Comparison of ENCODE assay signal across 1 fruit fly cellular context in the genomic region with DNA sequence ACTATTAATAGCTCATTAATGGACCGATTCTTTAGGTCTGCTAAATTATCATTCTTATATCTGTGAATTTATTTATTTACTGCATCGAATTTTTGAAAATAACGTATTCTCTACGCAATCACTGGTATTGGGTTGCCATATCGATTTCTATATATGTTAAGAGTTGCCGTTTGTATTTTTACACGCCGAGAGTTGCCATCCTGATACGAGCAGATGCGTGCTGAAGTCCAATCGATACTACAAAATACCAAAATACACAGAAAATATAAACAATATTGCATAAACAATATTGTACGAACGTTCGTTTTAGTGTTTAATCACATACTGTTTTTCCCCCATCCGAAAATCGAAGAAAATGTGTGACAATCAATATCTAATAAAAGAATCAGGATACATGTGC.
TF ChIP-seq lines count a peak whose summit lies in the region.

A gene (plus strand): TSS at position 227 of the 400 bp plus-strand sequence.

TF ChIP-seq in whole organism, embryonic, 481 proteins besides CTCF, POLR2A, EP300 and RAD21 (continued from another document):
- peak; percentile 31 for TF ChIP-seq CG2712 (tag; optimal IDR thresholded peaks at IDR 0.05; lab: Kevin White, UChicago)
- no peak for TF ChIP-seq fd64A (GFP tag; optimal IDR thresholded peaks at IDR 0.05; lab: Kevin White, UChicago)
- no peak for TF ChIP-seq dimm (GFP tag; IDR thresholded peaks at IDR 0.05; lab: Robert Waterston, UW)
- peak; percentile 73 for TF ChIP-seq CG12659 (GFP tag; optimal IDR thresholded peaks at IDR 0.05; lab: Kevin White, UChicago)
- TF ChIP-seq Abd-B (GFP tag; optimal IDR thresholded peaks at IDR 0.05; lab: Kevin White, UChicago): no peak
- peak; percentile 8 for TF ChIP-seq nmo (GFP tag; optimal IDR thresholded peaks at IDR 0.05; lab: Kevin White, UChicago)
- TF ChIP-seq BEAF-32 (GFP tag; optimal IDR thresholded peaks at IDR 0.05; lab: Kevin White, UChicago): peak; percentile 53
- TF ChIP-seq bbx (GFP tag; IDR thresholded peaks at IDR 0.05; lab: Robert Waterston, UW; ENCODE audit: partially characterized antibody): peak; percentile 32; the same call in 1 of the 2 replicates
- peak; percentile 9 for TF ChIP-seq CG15601 (tag; optimal IDR thresholded peaks at IDR 0.05; lab: Kevin White, UChicago)
- no peak for TF ChIP-seq CG1792 (GFP tag; optimal IDR thresholded peaks at IDR 0.05; lab: Kevin White, UChicago)
- TF ChIP-seq CG15514 (GFP tag; optimal IDR thresholded peaks at IDR 0.05; lab: Kevin White, UChicago): peak; percentile 72
- TF ChIP-seq Ravus (GFP tag; IDR thresholded peaks at IDR 0.05; lab: Robert Waterston, UW): no peak
- TF ChIP-seq CG12391 (tag; optimal IDR thresholded peaks at IDR 0.05; lab: Kevin White, UChicago): peak; percentile 36
- no peak for TF ChIP-seq E2f1 (GFP tag; IDR thresholded peaks at IDR 0.05; lab: Robert Waterston, UW)
- TF ChIP-seq pzg (GFP tag; optimal IDR thresholded peaks at IDR 0.05; lab: Kevin White, UChicago): peak; percentile 89
- peak; percentile 38 for TF ChIP-seq pita (GFP tag; optimal IDR thresholded peaks at IDR 0.05; lab: Kevin White, UChicago)
- peak; percentile 41; the same call in 1 of the 2 replicates for TF ChIP-seq amos (GFP tag; IDR thresholded peaks at IDR 0.05; lab: Robert Waterston, UW; ENCODE audit: partially characterized antibody)
- TF ChIP-seq stwl (tag; optimal IDR thresholded peaks at IDR 0.05; lab: Kevin White, UChicago): peak; percentile 84
- no peak for TF ChIP-seq CG10366 (GFP tag; IDR thresholded peaks at IDR 0.05; lab: Robert Waterston, UW)
- TF ChIP-seq sens (GFP tag; lab: Kevin White, UChicago): peak; percentile 76
- TF ChIP-seq zen (tag; optimal IDR thresholded peaks at IDR 0.05; lab: Kevin White, UChicago): peak; percentile 12
- TF ChIP-seq CG2116 (GFP tag; optimal IDR thresholded peaks at IDR 0.05; lab: Kevin White, UChicago): peak; percentile 67
- TF ChIP-seq insv (GFP tag; optimal IDR thresholded peaks at IDR 0.05; lab: Kevin White, UChicago): peak in 1 of 2 experiments; percentile 24
- peak; percentile 63 for TF ChIP-seq Dp (GFP tag; optimal IDR thresholded peaks at IDR 0.05; lab: Kevin White, UChicago)
- TF ChIP-seq CG15011 (GFP tag; optimal IDR thresholded peaks at IDR 0.05; lab: Kevin White, UChicago): no peak
- no peak for TF ChIP-seq CG4730 (GFP tag; IDR thresholded peaks at IDR 0.05; lab: Robert Waterston, UW)
- peak; percentile 41 for TF ChIP-seq Nf-YC (tag; optimal IDR thresholded peaks at IDR 0.05; lab: Kevin White, UChicago)
- peak; percentile 76 for TF ChIP-seq CG3995 (GFP tag; optimal IDR thresholded peaks at IDR 0.05; lab: Kevin White, UChicago)
- peak; percentile 81 for TF ChIP-seq CG8924 (tag; optimal IDR thresholded peaks at IDR 0.05; lab: Kevin White, UChicago)
- no peak for TF ChIP-seq CG18262 (tag; optimal IDR thresholded peaks at IDR 0.05; lab: Kevin White, UChicago)
- TF ChIP-seq CG3163 (GFP tag; optimal IDR thresholded peaks at IDR 0.05; lab: Kevin White, UChicago): peak; percentile 17
- peak; percentile 29 for TF ChIP-seq gro (GFP tag; optimal IDR thresholded peaks at IDR 0.05; lab: Kevin White, UChicago)
- no peak for TF ChIP-seq trh (GFP tag; optimal IDR thresholded peaks at IDR 0.05; lab: Kevin White, UChicago)
- peak; percentile 82 for TF ChIP-seq CG2199 (GFP tag; IDR thresholded peaks at IDR 0.05; lab: Robert Waterston, UW)
- no peak for TF ChIP-seq CG1233 (GFP tag; optimal IDR thresholded peaks at IDR 0.05; lab: Kevin White, UChicago)
- TF ChIP-seq Nf-YB (GFP tag; optimal IDR thresholded peaks at IDR 0.05; lab: Kevin White, UChicago): peak; percentile 14
- no peak for TF ChIP-seq CG30020 (tag; optimal IDR thresholded peaks at IDR 0.05; lab: Kevin White, UChicago)
- peak; percentile 89 for TF ChIP-seq Ets65A (GFP tag; lab: Kevin White, UChicago)
- peak; percentile 69 for TF ChIP-seq nom (GFP tag; optimal IDR thresholded peaks at IDR 0.05; lab: Kevin White, UChicago)
- no peak for TF ChIP-seq Mes4 (GFP tag; optimal IDR thresholded peaks at IDR 0.05; lab: Kevin White, UChicago)
- peak; percentile 27; the same call in 1 of the 2 replicates for TF ChIP-seq Bgb (GFP tag; IDR thresholded peaks at IDR 0.05; lab: Robert Waterston, UW; ENCODE audit: partially characterized antibody)
- TF ChIP-seq NC2β (GFP tag; optimal IDR thresholded peaks at IDR 0.05; lab: Kevin White, UChicago): peak; percentile 20
- TF ChIP-seq CG17186 (GFP tag; optimal IDR thresholded peaks at IDR 0.05; lab: Kevin White, UChicago): peak; percentile 41
- TF ChIP-seq CrebB (tag; optimal IDR thresholded peaks at IDR 0.05; lab: Kevin White, UChicago): no peak
- TF ChIP-seq sna (GFP tag; IDR thresholded peaks at IDR 0.05; lab: Robert Waterston, UW; ENCODE audit: partially characterized antibody): peak; percentile 49
- peak; percentile 1 for TF ChIP-seq CG17359 (tag; optimal IDR thresholded peaks at IDR 0.05; lab: Kevin White, UChicago)
- TF ChIP-seq CG17829 (tag; optimal IDR thresholded peaks at IDR 0.05; lab: Kevin White, UChicago): peak; percentile 25
- no peak for TF ChIP-seq az2 (GFP tag; optimal IDR thresholded peaks at IDR 0.05; lab: Kevin White, UChicago)
- TF ChIP-seq gfzf (GFP tag; optimal IDR thresholded peaks at IDR 0.05; lab: Kevin White, UChicago): peak; percentile 55
- peak; percentile 88 for TF ChIP-seq onecut (GFP tag; IDR thresholded peaks at IDR 0.05; lab: Robert Waterston, UW)
- TF ChIP-seq CG2120 (GFP tag; optimal IDR thresholded peaks at IDR 0.05; lab: Kevin White, UChicago): peak; percentile 33
- TF ChIP-seq Fer3 (tag; optimal IDR thresholded peaks at IDR 0.05; lab: Kevin White, UChicago): peak; percentile 17
- peak; percentile 45 for TF ChIP-seq CG16813 (GFP tag; IDR thresholded peaks at IDR 0.05; lab: Robert Waterston, UW; ENCODE audit: partially characterized antibody)
- no peak for TF ChIP-seq fd3F (GFP tag; optimal IDR thresholded peaks at IDR 0.05; lab: Kevin White, UChicago)
- peak; percentile 5 for TF ChIP-seq CG13624 (GFP tag; optimal IDR thresholded peaks at IDR 0.05; lab: Kevin White, UChicago)
- TF ChIP-seq kni (GFP tag; optimal IDR thresholded peaks at IDR 0.05; lab: Kevin White, UChicago): no peak
- peak; percentile 79 for TF ChIP-seq CG1603 (tag; optimal IDR thresholded peaks at IDR 0.05; lab: Kevin White, UChicago)
- 0 out of 3 replicates have a peak, but pooled peaks have one; percentile 12 for TF ChIP-seq CG6791 (GFP tag; IDR thresholded peaks at IDR 0.05; lab: Robert Waterston, UW; ENCODE audit: partially characterized antibody)
- peak; percentile 69 for TF ChIP-seq Med (GFP tag; lab: Kevin White, UChicago)
- no peak for TF ChIP-seq dan (GFP tag; IDR thresholded peaks at IDR 0.05; lab: Robert Waterston, UW)
- TF ChIP-seq CG13287 (GFP tag; IDR thresholded peaks at IDR 0.05; lab: Robert Waterston, UW; ENCODE audit: partially characterized antibody): peak; percentile 64
- no peak for TF ChIP-seq hkb (optimal IDR thresholded peaks at IDR 0.05; lab: Kevin White, UChicago)
- no peak for TF ChIP-seq hkb (GFP tag; IDR thresholded peaks at IDR 0.05; lab: Robert Waterston, UW)
- TF ChIP-seq CG15073 (GFP tag; optimal IDR thresholded peaks at IDR 0.05; lab: Kevin White, UChicago): no peak
- no peak for TF ChIP-seq Neu2 (GFP tag; optimal IDR thresholded peaks at IDR 0.05; lab: Kevin White, UChicago; ENCODE audit: borderline replicate concordance)
- TF ChIP-seq ato (GFP tag; IDR thresholded peaks at IDR 0.05; lab: Robert Waterston, UW; ENCODE audit: partially characterized antibody): no peak
- peak; percentile 48 for TF ChIP-seq CoRest (tag; optimal IDR thresholded peaks at IDR 0.05; lab: Kevin White, UChicago)
- TF ChIP-seq CG13894 (tag; optimal IDR thresholded peaks at IDR 0.05; lab: Kevin White, UChicago): peak; percentile 48
- TF ChIP-seq dpn (GFP tag; optimal IDR thresholded peaks at IDR 0.05; lab: Kevin White, UChicago): peak; percentile 19 to 35
- no peak for TF ChIP-seq Oaz (GFP tag; IDR thresholded peaks at IDR 0.05; lab: Robert Waterston, UW)
- peak; percentile 33 for TF ChIP-seq CG12769 (tag; optimal IDR thresholded peaks at IDR 0.05; lab: Kevin White, UChicago)
- TF ChIP-seq Lhr (GFP tag; optimal IDR thresholded peaks at IDR 0.05; lab: Kevin White, UChicago): peak; percentile 99
- no peak for TF ChIP-seq dysf (GFP tag; IDR thresholded peaks at IDR 0.05; lab: Robert Waterston, UW)
- no peak for TF ChIP-seq z (GFP tag; IDR thresholded peaks at IDR 0.05; lab: Robert Waterston, UW)
- peak; percentile 15 for TF ChIP-seq B-H2 (GFP tag; optimal IDR thresholded peaks at IDR 0.05; lab: Kevin White, UChicago)
- TF ChIP-seq zf30C (GFP tag; optimal IDR thresholded peaks at IDR 0.05; lab: Kevin White, UChicago): peak; percentile 53
- peak; percentile 20; the same call in 1 of the 2 replicates for TF ChIP-seq inv (GFP tag; IDR thresholded peaks at IDR 0.05; lab: Robert Waterston, UW; ENCODE audit: partially characterized antibody)
- no peak for TF ChIP-seq Trl (optimal IDR thresholded peaks at IDR 0.05; lab: Kevin White, UChicago)
- TF ChIP-seq Trl (GFP tag; optimal IDR thresholded peaks at IDR 0.05; lab: Kevin White, UChicago): no peak
- peak; percentile 4; the same call in 1 of the 2 replicates for TF ChIP-seq Scr (GFP tag; IDR thresholded peaks at IDR 0.05; lab: Robert Waterston, UW; ENCODE audit: partially characterized antibody)
- TF ChIP-seq Ets97D (GFP tag; optimal IDR thresholded peaks at IDR 0.05; lab: Kevin White, UChicago): peak; percentile 63
- no peak for TF ChIP-seq ranshi (GFP tag; IDR thresholded peaks at IDR 0.05; lab: Robert Waterston, UW)
- peak; percentile 13 for TF ChIP-seq CG13296 (GFP tag; optimal IDR thresholded peaks at IDR 0.05; lab: Kevin White, UChicago)
- peak; percentile 45; the same call in 2 of the 3 replicates for TF ChIP-seq row (GFP tag; IDR thresholded peaks at IDR 0.05; lab: Robert Waterston, UW)
- peak; percentile 92 for TF ChIP-seq Hmr (GFP tag; optimal IDR thresholded peaks at IDR 0.05; lab: Kevin White, UChicago)
- TF ChIP-seq Myb (GFP tag; optimal IDR thresholded peaks at IDR 0.05; lab: Kevin White, UChicago): peak; percentile 99
- TF ChIP-seq CG30403 (GFP tag; optimal IDR thresholded peaks at IDR 0.05; lab: Kevin White, UChicago): peak; percentile 9
- no peak for TF ChIP-seq CG1024 (GFP tag; IDR thresholded peaks at IDR 0.05; lab: Robert Waterston, UW)
- peak; percentile 9 for TF ChIP-seq pum (GFP tag; optimal IDR thresholded peaks at IDR 0.05; lab: Kevin White, UChicago)
- 0 out of 4 replicates have a peak, but pooled peaks have one; percentile 37 for TF ChIP-seq chinmo (GFP tag; IDR thresholded peaks at IDR 0.05; lab: Robert Waterston, UW; ENCODE audit: partially characterized antibody)
- TF ChIP-seq shn (GFP tag; optimal IDR thresholded peaks at IDR 0.05; lab: Kevin White, UChicago): no peak
- peak; percentile 36; the same call in 1 of the 2 replicates for TF ChIP-seq MBD-R2 (GFP tag; IDR thresholded peaks at IDR 0.05; lab: Robert Waterston, UW)
- peak; percentile 39 for TF ChIP-seq CG17912 (GFP tag; optimal IDR thresholded peaks at IDR 0.05; lab: Kevin White, UChicago)
- no peak for TF ChIP-seq nau (GFP tag; optimal IDR thresholded peaks at IDR 0.05; lab: Kevin White, UChicago)
- TF ChIP-seq trem (tag; optimal IDR thresholded peaks at IDR 0.05; lab: Kevin White, UChicago): peak; percentile 71
- TF ChIP-seq vvl (GFP tag; IDR thresholded peaks at IDR 0.05; lab: Robert Waterston, UW): no peak
- TF ChIP-seq slbo (GFP tag; IDR thresholded peaks at IDR 0.05; lab: Robert Waterston, UW): peak; percentile 20; the same call in 1 of the 2 replicates
- TF ChIP-seq sug (tag; optimal IDR thresholded peaks at IDR 0.05; lab: Kevin White, UChicago): no peak
- TF ChIP-seq Vsx1 (GFP tag; optimal IDR thresholded peaks at IDR 0.05; lab: Kevin White, UChicago): no peak
- peak; percentile 40 for TF ChIP-seq CG8290 (GFP tag; optimal IDR thresholded peaks at IDR 0.05; lab: Kevin White, UChicago)
- TF ChIP-seq CG8290 (tag; optimal IDR thresholded peaks at IDR 0.05; lab: Kevin White, UChicago): peak in 1 of 2 experiments; percentile 81
- TF ChIP-seq CG11398 (GFP tag; optimal IDR thresholded peaks at IDR 0.05; lab: Kevin White, UChicago): no peak
- no peak for TF ChIP-seq Mad (GFP tag; optimal IDR thresholded peaks at IDR 0.05; lab: Kevin White, UChicago)
- TF ChIP-seq phol (tag; optimal IDR thresholded peaks at IDR 0.05; lab: Kevin White, UChicago): peak; percentile 15
- peak; percentile 2 for TF ChIP-seq Elba2 (GFP tag; optimal IDR thresholded peaks at IDR 0.05; lab: Kevin White, UChicago)
- TF ChIP-seq CG14710 (tag; optimal IDR thresholded peaks at IDR 0.05; lab: Kevin White, UChicago): peak; percentile 35
- peak; percentile 4 for TF ChIP-seq lilli (GFP tag; optimal IDR thresholded peaks at IDR 0.05; lab: Kevin White, UChicago)
